Fruit fly (Drosophila melanogaster): Measurements from ENCODE around the gene salr.

- TF ChIP-seq CG8478 (optimal IDR thresholded peaks at IDR 0.05) (no peak), CTCF (optimal IDR thresholded peaks at IDR 0.05) (no peak)
Measured at dm6 chr2L:11359193-11359592, 520 bp downstream of the salr start.
